Fruit fly (Drosophila melanogaster): ENCODE results near the gene CG13473.

CG13473 gene

DNA sequence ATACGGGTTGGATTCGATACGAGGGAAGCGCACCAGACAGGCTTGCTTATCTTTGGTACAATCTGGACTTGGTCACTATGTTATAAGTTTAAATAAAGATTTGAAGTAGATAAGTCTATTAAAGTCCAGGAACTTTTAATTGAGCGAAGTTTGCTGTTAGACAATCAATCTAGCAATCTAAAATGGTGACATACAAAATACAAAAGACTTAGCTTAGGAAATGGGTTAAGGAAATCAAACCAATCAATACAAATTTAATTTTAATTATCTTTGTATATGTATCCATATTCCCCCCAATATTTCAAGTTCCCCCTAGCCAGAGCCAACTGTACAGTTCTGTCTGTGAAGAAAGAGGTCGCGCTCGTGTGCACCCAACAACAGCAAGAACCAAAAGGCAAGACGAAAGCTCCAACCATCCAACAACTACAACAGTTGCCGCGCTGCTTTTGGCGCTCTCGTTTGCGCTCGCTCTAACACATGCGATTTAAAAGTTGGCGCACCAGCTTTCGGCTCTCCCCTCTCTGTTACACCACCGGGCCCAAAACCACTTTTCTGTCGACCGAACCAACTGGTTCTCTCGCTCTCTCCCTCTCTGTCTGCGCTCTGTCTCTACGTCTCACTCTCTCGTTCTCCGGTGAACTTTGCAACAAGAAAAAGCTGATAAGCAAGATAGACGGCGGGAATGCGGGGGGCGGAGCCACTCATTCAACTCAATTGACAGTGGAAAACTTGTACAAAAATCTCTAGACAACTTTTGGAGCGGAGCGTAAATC lies 27.6 kb downstream of the CG13473 start (continued):
- TF ChIP-seq CG11696 (GFP tag; IDR thresholded peaks at IDR 0.05) (0 out of 2 replicates have a peak, but pooled peaks have one; percentile 19), Usf (GFP tag; optimal IDR thresholded peaks at IDR 0.05) (peak; percentile 69), z (GFP tag; IDR thresholded peaks at IDR 0.05) (peak; percentile 95), ind (GFP tag; optimal IDR thresholded peaks at IDR 0.05) (peak; percentile 87), CG17568 (GFP tag; optimal IDR thresholded peaks at IDR 0.05) (peak; percentile 83), Med (GFP tag) (peak; percentile 91), jumu (GFP tag; optimal IDR thresholded peaks at IDR 0.05) (peak; percentile 76), Ets65A (GFP tag) (peak; percentile 98), CG6689 (GFP tag; IDR thresholded peaks at IDR 0.05) (peak; percentile 86), slbo (GFP tag; IDR thresholded peaks at IDR 0.05) (peak; percentile 92), ems (GFP tag; optimal IDR thresholded peaks at IDR 0.05) (peak; percentile 79), Antp (GFP tag; optimal IDR thresholded peaks at IDR 0.05) (peak; percentile 77), CG1024 (GFP tag; IDR thresholded peaks at IDR 0.05) (0 out of 2 replicates have a peak, but pooled peaks have one; percentile 38), danr (GFP tag; IDR thresholded peaks at IDR 0.05) (peak; percentile 61), CG30431 (GFP tag; optimal IDR thresholded peaks at IDR 0.05) (no peak), slp2 (GFP tag; optimal IDR thresholded peaks at IDR 0.05) (peak; percentile 75), bigmax (GFP tag; optimal IDR thresholded peaks at IDR 0.05) (no peak), CG18599 (GFP tag; optimal IDR thresholded peaks at IDR 0.05) (peak; percentile 95), CG4404 (GFP tag; IDR thresholded peaks at IDR 0.05) (peak; percentile 78), NC2β (GFP tag; optimal IDR thresholded peaks at IDR 0.05) (peak; percentile 56), Elba2 (GFP tag; optimal IDR thresholded peaks at IDR 0.05) (no peak), CG3407 (GFP tag; optimal IDR thresholded peaks at IDR 0.05) (peak; percentile 69), seq (GFP tag; IDR thresholded peaks at IDR 0.05) (peak; percentile 89), shn (GFP tag; optimal IDR thresholded peaks at IDR 0.05) (peak; percentile 72), CG16779 (GFP tag; IDR thresholded peaks at IDR 0.05) (0 out of 2 replicates have a peak, but pooled peaks have one; percentile 41), C15 (GFP tag; IDR thresholded peaks at IDR 0.05) (no peak), CG10366 (GFP tag; IDR thresholded peaks at IDR 0.05) (peak; percentile 78), CG12744 (GFP tag; optimal IDR thresholded peaks at IDR 0.05) (peak; percentile 75), CG17186 (GFP tag; optimal IDR thresholded peaks at IDR 0.05) (no peak), crc (GFP tag; optimal IDR thresholded peaks at IDR 0.05) (peak; percentile 44), CG3726 (GFP tag; IDR thresholded peaks at IDR 0.05) (0 out of 3 replicates have a peak, but pooled peaks have one; percentile 70), gt (GFP tag; IDR thresholded peaks at IDR 0.05) (0 out of 2 replicates have a peak, but pooled peaks have one; percentile 15), CoRest (tag; optimal IDR thresholded peaks at IDR 0.05) (peak; percentile 95), Fer3 (tag; optimal IDR thresholded peaks at IDR 0.05) (peak; percentile 86), CG14050 (GFP tag; IDR thresholded peaks at IDR 0.05) (peak; percentile 79), CG43689 (GFP tag; IDR thresholded peaks at IDR 0.05) (peak; percentile 54), D (optimal IDR thresholded peaks at IDR 0.05) (no peak), D (GFP tag; optimal IDR thresholded peaks at IDR 0.05) (peak; percentile 74), sd (tag; optimal IDR thresholded peaks at IDR 0.05) (peak; percentile 91), CG11085 (GFP tag; IDR thresholded peaks at IDR 0.05) (peak; percentile 67), Fer1 (GFP tag; optimal IDR thresholded peaks at IDR 0.05) (peak; percentile 87), odd (GFP tag; optimal IDR thresholded peaks at IDR 0.05) (peak; percentile 84), CG8765 (GFP tag; IDR thresholded peaks at IDR 0.05) (0 out of 2 replicates have a peak, but pooled peaks have one; percentile 29), Nf-YC (tag; optimal IDR thresholded peaks at IDR 0.05) (peak; percentile 82), CG17802 (tag; optimal IDR thresholded peaks at IDR 0.05) (no peak), Nf-YA (GFP tag; IDR thresholded peaks at IDR 0.05) (peak; percentile 64; the same call in 1 of the 2 replicates), CG10979 (tag; optimal IDR thresholded peaks at IDR 0.05) (peak; percentile 77), lbe (GFP tag; optimal IDR thresholded peaks at IDR 0.05) (no peak), Scr (GFP tag; IDR thresholded peaks at IDR 0.05; ENCODE audit: partially characterized antibody) (no peak; the same call in 1 of the 2 replicates), CG6175 (GFP tag; IDR thresholded peaks at IDR 0.05) (peak; percentile 65; the same call in 2 of the 3 replicates)
